Fruit fly (Drosophila melanogaster) whole organism, embryonic: Measurements from ENCODE around the gene CG4297.

Experiments
- Atf3 ChIP-seq: fragments of 200-800 bp; sonication (Bioruptor generic); optimal IDR thresholded peaks from 3 replicates; lab custom pipeline; 2016; ENCODE audit warnings: missing biosample characterization, missing genetic modification characterization
- Blimp-1 ChIP-seq: fragments of 200-800 bp; sonication (Bioruptor generic); optimal IDR thresholded peaks from 3 replicates; lab custom pipeline; 2018; ENCODE audit warnings: missing biosample characterization, missing genetic modification characterization, mild to moderate bottlenecking, moderate library complexity, missing genetic modification reagents
- CG11398 ChIP-seq: fragments of 200-800 bp; sonication (Bioruptor generic); optimal IDR thresholded peaks from 2 replicates; lab custom pipeline; 2016; ENCODE audit warnings: missing biosample characterization, missing genetic modification characterization
- CG11723 ChIP-seq: fragments of 200-800 bp; sonication (Bioruptor generic); optimal IDR thresholded peaks from 2 replicates; lab custom pipeline; 2017; ENCODE audit warnings: missing biosample characterization, mild to moderate bottlenecking, missing genetic modification characterization
- CG12744 ChIP-seq: fragments of 200-800 bp; sonication (Bioruptor generic); optimal IDR thresholded peaks from 2 replicates; lab custom pipeline; 2016; ENCODE audit warnings: missing biosample characterization, missing genetic modification characterization
- CG17568 ChIP-seq: fragments of 200-800 bp; sonication (Bioruptor generic); optimal IDR thresholded peaks from 2 replicates; lab custom pipeline; 2018; ENCODE audit warnings: missing biosample characterization, mild to moderate bottlenecking, missing genetic modification characterization, moderate library complexity
- CG18262 ChIP-seq: fragments of 200-800 bp; optimal IDR thresholded peaks from 3 replicates; lab custom pipeline; 2019; ENCODE audit warnings: missing biosample characterization, mild to moderate bottlenecking, missing genetic modification characterization, moderate library complexity
- CG2120 ChIP-seq: fragments of 200-800 bp; sonication (Bioruptor generic); optimal IDR thresholded peaks from 3 replicates; lab custom pipeline; 2016; ENCODE audit warnings: missing biosample characterization, missing genetic modification characterization
- CG2129 ChIP-seq: fragments of 200-800 bp; sonication (Bioruptor generic); IDR thresholded peaks from 2 replicates; pipeline ENCODE4 v1.3.6; 2022; ENCODE audit warnings: missing biosample characterization, missing genetic modification characterization; ENCODE audit not compliant: partially characterized antibody
- CG3163 ChIP-seq: fragments of 200-800 bp; sonication (Bioruptor generic); optimal IDR thresholded peaks from 3 replicates; lab custom pipeline; 2016; ENCODE audit warnings: missing biosample characterization, missing genetic modification characterization
- CG3407 ChIP-seq: fragments of 200-800 bp; sonication (Bioruptor generic); optimal IDR thresholded peaks from 2 replicates; lab custom pipeline; 2018; ENCODE audit warnings: missing biosample characterization, mild to moderate bottlenecking, missing genetic modification characterization
- CG42726 ChIP-seq: fragments of 200-800 bp; sonication (Bioruptor generic); IDR thresholded peaks from 2 replicates; pipeline ENCODE4 v1.3.6; 2022; ENCODE audit warnings: missing biosample characterization, missing genetic modification characterization; ENCODE audit not compliant: partially characterized antibody
- CG4617 ChIP-seq: fragments of 200-800 bp; sonication (Bioruptor generic); optimal IDR thresholded peaks from 3 replicates; lab custom pipeline; 2016; ENCODE audit warnings: missing biosample characterization, missing genetic modification characterization, borderline replicate concordance
- CG6654 ChIP-seq: fragments of 200-800 bp; sonication (Bioruptor generic); optimal IDR thresholded peaks from 2 replicates; lab custom pipeline; 2017; ENCODE audit warnings: missing biosample characterization, mild to moderate bottlenecking, missing genetic modification characterization
- CG7745 ChIP-seq: fragments of 200-800 bp; sonication (Bioruptor generic); optimal IDR thresholded peaks from 2 replicates; lab custom pipeline; 2018; ENCODE audit warnings: missing biosample characterization, mild to moderate bottlenecking, missing genetic modification characterization, moderate library complexity
- CG8765 ChIP-seq: fragments of 200-800 bp; sonication (Bioruptor generic); IDR thresholded peaks from 2 replicates; pipeline ENCODE4 v1.3.6; 2022; ENCODE audit warnings: missing biosample characterization, missing genetic modification characterization
- CG8924 ChIP-seq: fragments of 200-800 bp; optimal IDR thresholded peaks from 3 replicates; lab custom pipeline; 2019; ENCODE audit warnings: missing biosample characterization, mild to moderate bottlenecking, missing genetic modification characterization, moderate library complexity
- Dad ChIP-seq: fragments of 200-800 bp; sonication (Bioruptor generic); optimal IDR thresholded peaks from 3 replicates; lab custom pipeline; 2016; ENCODE audit warnings: missing biosample characterization, missing genetic modification characterization
- Dbx ChIP-seq: fragments of 200-800 bp; sonication (Bioruptor generic); IDR thresholded peaks from 3 replicates; pipeline ENCODE4 v1.3.6; 2022; ENCODE audit warnings: missing biosample characterization, missing genetic modification characterization
- Dek ChIP-seq: fragments of 200-800 bp; sonication (Bioruptor generic); optimal IDR thresholded peaks from 3 replicates; lab custom pipeline; 2019; ENCODE audit warnings: missing biosample characterization, mild to moderate bottlenecking, missing genetic modification characterization, moderate library complexity
- Dll ChIP-seq: fragments of 200-800 bp; sonication (Bioruptor generic); IDR thresholded peaks from 4 replicates; pipeline ENCODE4 v1.3.6; 2022; ENCODE audit warnings: missing biosample characterization, missing genetic modification characterization; ENCODE audit not compliant: partially characterized antibody
- Fer3 ChIP-seq: fragments of 200-800 bp; sonication (Bioruptor generic); optimal IDR thresholded peaks from 2 replicates; lab custom pipeline; 2018; ENCODE audit warnings: missing biosample characterization, mild to moderate bottlenecking, missing genetic modification characterization, moderate library complexity
- HLH4C ChIP-seq: fragments of 200-800 bp; sonication (Bioruptor generic); IDR thresholded peaks from 3 replicates; pipeline ENCODE4 v1.3.6; 2022; ENCODE audit warnings: missing biosample characterization, missing genetic modification characterization; ENCODE audit not compliant: partially characterized antibody
- HLH54F ChIP-seq: fragments of 200-800 bp; sonication (Bioruptor generic); optimal IDR thresholded peaks from 3 replicates; lab custom pipeline; 2016; ENCODE audit warnings: missing biosample characterization, missing genetic modification characterization
- Hmr ChIP-seq: fragments of 200-800 bp; sonication (Bioruptor generic); optimal IDR thresholded peaks from 3 replicates; lab custom pipeline; 2017; ENCODE audit warnings: mild to moderate bottlenecking, missing biosample characterization, missing genetic modification reagents, missing genetic modification characterization
- Hr51 ChIP-seq, 2 experiments: fragments of 200-800 bp; sonication (Bioruptor generic); optimal IDR thresholded peaks; 2 replicates in 1 of 2; 3 replicates in 1 of 2; lab custom pipeline; 2016 to 2018; ENCODE audit warnings: missing biosample characterization in 2 of 2, missing genetic modification characterization in 2 of 2, mild to moderate bottlenecking in 1 of 2, moderate library complexity in 1 of 2
- NK7.1 ChIP-seq: fragments of 200-800 bp; sonication (Bioruptor generic); optimal IDR thresholded peaks from 3 replicates; lab custom pipeline; 2016; ENCODE audit warnings: missing biosample characterization, missing genetic modification characterization
- Neu2 ChIP-seq: fragments of 200-800 bp; sonication (Bioruptor generic); optimal IDR thresholded peaks from 3 replicates; lab custom pipeline; 2016; ENCODE audit warnings: missing biosample characterization, missing genetic modification characterization, borderline replicate concordance
- Nf-YA ChIP-seq: fragments of 200-800 bp; sonication (Bioruptor generic); IDR thresholded peaks from 2 replicates; pipeline ENCODE4 v1.3.6; 2022; ENCODE audit warnings: missing biosample characterization, missing genetic modification characterization
- Sox100B ChIP-seq: fragments of 200-800 bp; sonication (Bioruptor generic); optimal IDR thresholded peaks from 3 replicates; lab custom pipeline; 2018; ENCODE audit warnings: missing biosample characterization, mild to moderate bottlenecking, missing genetic modification characterization
- ara ChIP-seq: fragments of 200-800 bp; sonication (Bioruptor generic); IDR thresholded peaks from 2 replicates; pipeline ENCODE4 v1.3.6; 2022; ENCODE audit warnings: missing biosample characterization, missing genetic modification characterization
- bsh ChIP-seq, 2 experiments: fragments of 200-800 bp; sonication (Bioruptor generic); optimal IDR thresholded peaks; 2 replicates each; lab custom pipeline; 2017 to 2018; ENCODE audit warnings: mild to moderate bottlenecking in 2 of 2, missing biosample characterization in 2 of 2, missing genetic modification characterization in 2 of 2, moderate library complexity in 1 of 2
- cad ChIP-seq: fragments of >200 bp; optimal IDR thresholded peaks from 2 replicates; lab custom pipeline; 2017; ENCODE audit warnings: missing biosample characterization, missing genetic modification characterization
- disco-r ChIP-seq: fragments of 200-800 bp; sonication (Bioruptor generic); optimal IDR thresholded peaks from 2 replicates; lab custom pipeline; 2016; ENCODE audit warnings: missing biosample characterization, missing genetic modification characterization
- ems ChIP-seq: fragments of 200-800 bp; sonication (Bioruptor generic); optimal IDR thresholded peaks from 3 replicates; lab custom pipeline; 2016; ENCODE audit warnings: missing biosample characterization, missing genetic modification characterization
- en ChIP-seq: fragments of 200-800 bp; sonication (Bioruptor generic); optimal IDR thresholded peaks from 2 replicates; lab custom pipeline; 2016; ENCODE audit warnings: missing biosample characterization, missing genetic modification characterization
- gcm2 ChIP-seq: fragments of 200-800 bp; sonication (Bioruptor generic); optimal IDR thresholded peaks from 2 replicates; lab custom pipeline; 2016; ENCODE audit warnings: missing biosample characterization, missing genetic modification characterization
- hb ChIP-seq: fragments of 200-800 bp; sonication (Bioruptor generic); IDR thresholded peaks from 3 replicates; pipeline ENCODE4 v1.3.6; 2022; ENCODE audit warnings: missing biosample characterization, missing genetic modification characterization; ENCODE audit not compliant: partially characterized antibody
- jigr1 ChIP-seq: fragments of 200-800 bp; sonication (Bioruptor generic); IDR thresholded peaks from 3 replicates; pipeline ENCODE4 v1.3.6; 2022; ENCODE audit warnings: missing biosample characterization, missing genetic modification characterization
- jumu ChIP-seq: fragments of 200-800 bp; sonication (Bioruptor generic); optimal IDR thresholded peaks from 3 replicates; lab custom pipeline; 2016; ENCODE audit warnings: missing biosample characterization, missing genetic modification characterization
- lmd ChIP-seq: fragments of 200-800 bp; sonication (Bioruptor generic); IDR thresholded peaks from 2 replicates; pipeline ENCODE4 v1.3.6; 2022; ENCODE audit warnings: missing biosample characterization, missing genetic modification characterization
- odd ChIP-seq: fragments of 200-800 bp; sonication (Bioruptor generic); optimal IDR thresholded peaks from 2 replicates; lab custom pipeline; 2017; ENCODE audit warnings: missing biosample characterization, mild to moderate bottlenecking, missing genetic modification characterization
- ro ChIP-seq: fragments of 200-800 bp; sonication (Bioruptor generic); IDR thresholded peaks from 2 replicates; pipeline ENCODE4 v1.3.6; 2022; ENCODE audit warnings: missing biosample characterization, missing genetic modification characterization
- slou ChIP-seq: fragments of 200-800 bp; sonication (Bioruptor generic); optimal IDR thresholded peaks from 3 replicates; lab custom pipeline; 2016; ENCODE audit warnings: missing biosample characterization, missing genetic modification characterization
- slp2 ChIP-seq: fragments of 200-800 bp; sonication (Bioruptor generic); optimal IDR thresholded peaks from 2 replicates; lab custom pipeline; 2016; ENCODE audit warnings: missing biosample characterization, missing genetic modification characterization
- stc ChIP-seq: fragments of 200-800 bp; sonication (Bioruptor generic); IDR thresholded peaks from 2 replicates; pipeline ENCODE4 v1.3.6; 2022; ENCODE audit warnings: missing biosample characterization, missing genetic modification characterization
- ttk ChIP-seq: fragments of 200-800 bp; sonication (Bioruptor generic); IDR thresholded peaks from 2 replicates; pipeline ENCODE4 v2.1.2; 2022; ENCODE audit warnings: missing biosample characterization, missing genetic modification characterization
- unpg ChIP-seq: fragments of 200-800 bp; sonication (Bioruptor generic); optimal IDR thresholded peaks from 3 replicates; lab custom pipeline; 2018; ENCODE audit warnings: missing biosample characterization, mild to moderate bottlenecking, missing genetic modification characterization, moderate library complexity
- vfl ChIP-seq: fragments of 200-800 bp; sonication (Bioruptor generic); optimal IDR thresholded peaks from 2 replicates; lab custom pipeline; 2016; ENCODE audit warnings: missing biosample characterization, missing genetic modification characterization

CG4297 gene

DNA sequence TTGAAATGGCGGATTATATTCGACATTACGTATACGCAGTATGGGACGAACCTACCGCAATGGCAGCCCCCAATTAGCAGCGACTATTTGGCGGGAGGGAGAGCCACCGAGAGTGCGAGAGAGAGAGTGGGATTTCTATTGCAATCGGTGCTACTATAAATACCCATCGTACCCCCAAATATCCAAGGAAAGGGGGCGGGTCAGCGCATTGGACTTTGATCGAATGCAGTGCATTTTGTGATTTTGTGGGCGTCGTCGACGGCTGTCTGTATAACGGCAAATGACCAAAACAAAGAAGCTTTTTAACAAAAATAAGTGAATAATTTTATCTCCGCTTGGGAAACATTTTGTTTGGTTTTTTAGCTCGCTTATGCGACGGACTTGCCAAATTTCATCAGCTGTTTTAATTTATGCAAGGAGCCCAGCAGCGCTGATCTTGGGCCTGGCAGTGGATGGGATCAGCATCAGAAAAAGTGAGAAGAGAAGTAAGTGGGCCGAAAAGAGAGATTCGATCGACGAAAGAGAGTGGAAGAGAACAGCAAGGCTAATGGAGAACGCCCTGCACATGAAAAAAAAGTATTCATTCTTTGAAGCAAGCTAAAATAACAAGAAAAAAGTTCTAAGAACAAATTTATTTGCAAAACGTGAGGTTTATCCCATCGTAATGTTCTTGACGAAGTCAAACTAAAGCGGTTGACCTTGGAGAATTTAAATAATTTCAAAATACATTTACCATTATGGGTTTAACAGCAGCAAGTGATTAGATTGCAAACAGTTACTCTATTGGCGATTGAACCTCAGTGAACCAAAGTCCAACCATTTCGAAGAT is 15.9 kb upstream of the CG4297 start (continued):
- TF ChIP-seq CG8765 (GFP tag; lab: Robert Waterston, UW), result no peak
- no peak for TF ChIP-seq CG3407 (GFP tag; lab: Kevin White, UChicago)
- TF ChIP-seq CG11723 (GFP tag; lab: Kevin White, UChicago), result no peak
- peak; percentile 1 for TF ChIP-seq en (GFP tag; lab: Kevin White, UChicago)
- peak; percentile 10 for TF ChIP-seq vfl (GFP tag; lab: Kevin White, UChicago)
- peak; percentile 30 for TF ChIP-seq unpg (GFP tag; lab: Kevin White, UChicago)
- peak in 1 of 2 experiments; percentile 48 for TF ChIP-seq Hr51 (GFP tag; optimal IDR thresholded peaks at IDR 0.05; lab: Kevin White, UChicago)
- TF ChIP-seq ara (GFP tag; lab: Robert Waterston, UW), result no peak; the same call in 1 of the 2 replicates
- no peak for TF ChIP-seq hb (GFP tag; lab: Robert Waterston, UW)
- TF ChIP-seq CG2129 (GFP tag; lab: Robert Waterston, UW), result no peak
- peak; percentile 32 for TF ChIP-seq Blimp-1 (GFP tag; lab: Kevin White, UChicago)
- TF ChIP-seq CG12744 (GFP tag; lab: Kevin White, UChicago), result no peak
- no peak for TF ChIP-seq HLH4C (GFP tag; lab: Robert Waterston, UW)
- TF ChIP-seq slou (GFP tag; lab: Kevin White, UChicago), result no peak
- peak; percentile 9 for TF ChIP-seq slp2
- TF ChIP-seq ro (GFP tag; lab: Robert Waterston, UW), result no peak
- TF ChIP-seq cad (GFP tag; lab: Kevin White, UChicago), result no peak
- peak in 1 of 2 experiments; percentile 43 for TF ChIP-seq bsh (GFP tag; optimal IDR thresholded peaks at IDR 0.05; lab: Kevin White, UChicago)
- TF ChIP-seq jumu, result peak; percentile 23
- TF ChIP-seq CG4617 (GFP tag; lab: Kevin White, UChicago), result no peak
- TF ChIP-seq gcm2, result no peak
- no peak for TF ChIP-seq CG42726
- TF ChIP-seq Dll, result no peak
- TF ChIP-seq CG17568 (GFP tag; lab: Kevin White, UChicago), result no peak
- no peak for TF ChIP-seq CG7745
- peak; percentile 38 for TF ChIP-seq Sox100B (GFP tag; lab: Kevin White, UChicago)
- no peak for TF ChIP-seq Dad (GFP tag; lab: Kevin White, UChicago)
- no peak for TF ChIP-seq Nf-YA (GFP tag; lab: Robert Waterston, UW)
- no peak for TF ChIP-seq ttk (GFP tag; lab: Robert Waterston, UW)
- peak; percentile 82 for TF ChIP-seq CG3163 (GFP tag; lab: Kevin White, UChicago)
- peak; percentile 17 for TF ChIP-seq Fer3
- peak; percentile 19 for TF ChIP-seq CG2120 (GFP tag; lab: Kevin White, UChicago)
- TF ChIP-seq Hmr, result peak; percentile 38
- no peak for TF ChIP-seq NK7.1 (GFP tag; lab: Kevin White, UChicago)
- peak; percentile 38 for TF ChIP-seq CG8924 (tag; lab: Kevin White, UChicago)
- TF ChIP-seq Dek (tag; lab: Kevin White, UChicago), result no peak
- 0 out of 3 replicates have a peak, but pooled peaks have one; percentile 26 for TF ChIP-seq Dbx
- no peak for TF ChIP-seq CG6654 (GFP tag; lab: Kevin White, UChicago)
- TF ChIP-seq jigr1 (GFP tag; lab: Robert Waterston, UW), result no peak
- no peak for TF ChIP-seq disco-r (GFP tag; lab: Kevin White, UChicago)
- peak; percentile 23 for TF ChIP-seq HLH54F (GFP tag; lab: Kevin White, UChicago)
- TF ChIP-seq lmd (GFP tag; lab: Robert Waterston, UW), result peak; percentile 45; the same call in 1 of the 2 replicates
- peak; percentile 47 for TF ChIP-seq CG18262 (tag; lab: Kevin White, UChicago)
- TF ChIP-seq stc (GFP tag; lab: Robert Waterston, UW), result no peak
- no peak for TF ChIP-seq Neu2 (GFP tag; lab: Kevin White, UChicago)
- no peak for TF ChIP-seq Atf3 (GFP tag; lab: Kevin White, UChicago)
- peak; percentile 54 for TF ChIP-seq odd (GFP tag; lab: Kevin White, UChicago)
- no peak for TF ChIP-seq CG11398 (GFP tag; lab: Kevin White, UChicago)
- TF ChIP-seq ems (GFP tag; lab: Kevin White, UChicago), result no peak
